Fruit fly (Drosophila melanogaster) whole organism, embryonic: ENCODE measurements around the gene CG5056.

Source experiments
- Atf6 ChIP-seq: fragments of 200-800 bp; sonication (Bioruptor generic); IDR thresholded peaks from 2 replicates; pipeline ENCODE4 v1.3.6; 2022; ENCODE audit warnings: missing biosample characterization, missing genetic modification characterization
- BEAF-32 ChIP-seq: fragments of 200-800 bp; sonication (Bioruptor generic); optimal IDR thresholded peaks from 3 replicates; lab custom pipeline; 2017; ENCODE audit warnings: missing biosample characterization, missing genetic modification characterization, mild to moderate bottlenecking, moderate library complexity, missing genetic modification reagents
- CG10267 ChIP-seq: fragments of 200-800 bp; sonication (Bioruptor generic); optimal IDR thresholded peaks from 2 replicates; lab custom pipeline; 2018; ENCODE audit warnings: missing biosample characterization, mild to moderate bottlenecking, missing genetic modification characterization, moderate library complexity
- CG10565 ChIP-seq: fragments of 200-800 bp; sonication (Bioruptor generic); optimal IDR thresholded peaks from 3 replicates; lab custom pipeline; 2016; ENCODE audit warnings: missing biosample characterization, mild to moderate bottlenecking, missing genetic modification characterization
- CG13424 ChIP-seq: fragments of 200-800 bp; sonication (Bioruptor generic); optimal IDR thresholded peaks from 2 replicates; lab custom pipeline; 2019; ENCODE audit warnings: missing biosample characterization, mild to moderate bottlenecking, missing genetic modification characterization, moderate library complexity
- CG13624 ChIP-seq: fragments of 200-800 bp; sonication (Bioruptor generic); optimal IDR thresholded peaks from 2 replicates; lab custom pipeline; 2016; ENCODE audit warnings: missing biosample characterization, missing genetic modification characterization
- CG14860 ChIP-seq: fragments of 200-800 bp; sonication (Bioruptor generic); IDR thresholded peaks from 3 replicates; pipeline ENCODE4 v1.3.6; 2022; ENCODE audit warnings: missing biosample characterization, missing genetic modification characterization; ENCODE audit not compliant: partially characterized antibody
- CG1603 ChIP-seq: fragments of 200-800 bp; sonication (Bioruptor generic); optimal IDR thresholded peaks from 2 replicates; lab custom pipeline; 2019; ENCODE audit warnings: missing biosample characterization, mild to moderate bottlenecking, missing genetic modification characterization, moderate library complexity
- CG16863 ChIP-seq: fragments of 200-800 bp; sonication (Bioruptor generic); optimal IDR thresholded peaks from 3 replicates; lab custom pipeline; 2016; ENCODE audit warnings: missing biosample characterization, missing genetic modification characterization
- CG2116 ChIP-seq: fragments of 200-800 bp; sonication (Bioruptor generic); optimal IDR thresholded peaks from 3 replicates; lab custom pipeline; 2018; ENCODE audit warnings: missing biosample characterization, mild to moderate bottlenecking, missing genetic modification characterization
- CG31441 ChIP-seq: fragments of 200-800 bp; sonication (Bioruptor generic); IDR thresholded peaks from 2 replicates; pipeline ENCODE4 v1.3.6; 2022; ENCODE audit warnings: missing biosample characterization, missing genetic modification characterization
- CG32772 ChIP-seq: fragments of 200-800 bp; sonication (Bioruptor generic); IDR thresholded peaks from 2 replicates; pipeline ENCODE4 v1.3.6; 2022; ENCODE audit warnings: missing biosample characterization, missing genetic modification characterization
- CG7963 ChIP-seq: fragments of 200-800 bp; sonication (Bioruptor generic); IDR thresholded peaks from 3 replicates; pipeline ENCODE4 v1.3.6; 2022; ENCODE audit warnings: missing biosample characterization, missing genetic modification characterization; ENCODE audit not compliant: partially characterized antibody
- CG8924 ChIP-seq: fragments of 200-800 bp; optimal IDR thresholded peaks from 3 replicates; lab custom pipeline; 2019; ENCODE audit warnings: missing biosample characterization, mild to moderate bottlenecking, missing genetic modification characterization, moderate library complexity
- CG9797 ChIP-seq: fragments of 200-800 bp; sonication (Bioruptor generic); optimal IDR thresholded peaks from 3 replicates; lab custom pipeline; 2018; ENCODE audit warnings: missing biosample characterization, mild to moderate bottlenecking, missing genetic modification characterization
- CrebB ChIP-seq: fragments of 200-800 bp; sonication (Bioruptor generic); optimal IDR thresholded peaks from 3 replicates; lab custom pipeline; 2018; ENCODE audit warnings: missing biosample characterization, mild to moderate bottlenecking, missing genetic modification characterization
- D ChIP-seq, 2 experiments: fragments of 200-800 bp in 1 of 2; fragments of >200 bp in 1 of 2; sonication (Bioruptor generic) in 1 of 2; optimal IDR thresholded peaks; 2 replicates in 1 of 2; 3 replicates in 1 of 2; lab custom pipeline; 2017; ENCODE audit warnings: mild to moderate bottlenecking in 1 of 2, missing biosample characterization in 1 of 2, missing genetic modification characterization in 1 of 2, missing genetic modification reagents in 1 of 2
- D19B ChIP-seq: fragments of 200-800 bp; sonication (Bioruptor generic); optimal IDR thresholded peaks from 2 replicates; lab custom pipeline; 2017; ENCODE audit warnings: missing biosample characterization, mild to moderate bottlenecking, missing genetic modification characterization
- Doc3 ChIP-seq: fragments of 200-800 bp; sonication (Bioruptor generic); IDR thresholded peaks from 3 replicates; pipeline ENCODE4 v1.3.6; 2022; ENCODE audit warnings: missing biosample characterization, missing genetic modification characterization; ENCODE audit not compliant: partially characterized antibody
- HLH4C ChIP-seq: fragments of 200-800 bp; sonication (Bioruptor generic); IDR thresholded peaks from 3 replicates; pipeline ENCODE4 v1.3.6; 2022; ENCODE audit warnings: missing biosample characterization, missing genetic modification characterization; ENCODE audit not compliant: partially characterized antibody
- HLH54F ChIP-seq: fragments of 200-800 bp; sonication (Bioruptor generic); optimal IDR thresholded peaks from 3 replicates; lab custom pipeline; 2016; ENCODE audit warnings: missing biosample characterization, missing genetic modification characterization
- Meics ChIP-seq: fragments of 200-800 bp; sonication (Bioruptor generic); optimal IDR thresholded peaks from 2 replicates; lab custom pipeline; 2017; ENCODE audit warnings: missing biosample characterization, mild to moderate bottlenecking, missing genetic modification characterization
- NK7.1 ChIP-seq: fragments of 200-800 bp; sonication (Bioruptor generic); optimal IDR thresholded peaks from 3 replicates; lab custom pipeline; 2016; ENCODE audit warnings: missing biosample characterization, missing genetic modification characterization
- Opbp ChIP-seq: fragments of 200-800 bp; sonication (Bioruptor generic); IDR thresholded peaks from 3 replicates; pipeline ENCODE4 v1.3.6; 2022; ENCODE audit warnings: missing biosample characterization, missing genetic modification characterization; ENCODE audit not compliant: partially characterized antibody
- Optix ChIP-seq: fragments of 200-800 bp; sonication (Bioruptor generic); IDR thresholded peaks from 3 replicates; pipeline ENCODE4 v1.3.6; 2022; ENCODE audit warnings: missing biosample characterization, missing genetic modification characterization
- Pdp1 ChIP-seq, 2 experiments: fragments of 200-800 bp; sonication (Bioruptor generic); optimal IDR thresholded peaks; 3 replicates each; lab custom pipeline; 2016; ENCODE audit warnings: missing biosample characterization in 2 of 2, missing genetic modification characterization in 2 of 2, mild to moderate bottlenecking in 1 of 2, moderate library complexity in 1 of 2
- Scr ChIP-seq: fragments of 200-800 bp; sonication (Bioruptor generic); IDR thresholded peaks from 2 replicates; pipeline ENCODE4 v1.3.6; 2022; ENCODE audit warnings: missing biosample characterization, missing genetic modification characterization; ENCODE audit not compliant: partially characterized antibody
- Sin3A ChIP-seq: fragments of >200 bp; optimal IDR thresholded peaks from 2 replicates; lab custom pipeline; 2018
- Ssrp ChIP-seq: fragments of 200-800 bp; sonication (Bioruptor generic); optimal IDR thresholded peaks from 2 replicates; lab custom pipeline; 2018; ENCODE audit warnings: missing biosample characterization, mild to moderate bottlenecking, missing genetic modification characterization, moderate library complexity
- ems ChIP-seq: fragments of 200-800 bp; sonication (Bioruptor generic); optimal IDR thresholded peaks from 3 replicates; lab custom pipeline; 2016; ENCODE audit warnings: missing biosample characterization, missing genetic modification characterization
- hbn ChIP-seq: fragments of 200-800 bp; sonication (Bioruptor generic); IDR thresholded peaks from 2 replicates; pipeline ENCODE4 v1.3.6; 2022; ENCODE audit warnings: missing biosample characterization, missing genetic modification characterization; ENCODE audit not compliant: partially characterized antibody
- lab ChIP-seq: fragments of 200-800 bp; sonication (Bioruptor generic); optimal IDR thresholded peaks from 3 replicates; lab custom pipeline; 2017; ENCODE audit warnings: missing biosample characterization, missing genetic modification characterization, mild to moderate bottlenecking, moderate library complexity, missing genetic modification reagents
- mld ChIP-seq: fragments of 200-800 bp; sonication (Bioruptor generic); IDR thresholded peaks from 3 replicates; pipeline ENCODE4 v1.3.6; 2022; ENCODE audit warnings: missing biosample characterization, missing genetic modification characterization; ENCODE audit not compliant: partially characterized antibody
- nerfin-2 ChIP-seq: fragments of 200-800 bp; sonication (Bioruptor generic); IDR thresholded peaks from 2 replicates; pipeline ENCODE4 v1.3.6; 2022; ENCODE audit warnings: missing biosample characterization, missing genetic modification characterization; ENCODE audit not compliant: partially characterized antibody
- pfk ChIP-seq: fragments of 200-800 bp; sonication (Bioruptor generic); optimal IDR thresholded peaks from 2 replicates; lab custom pipeline; 2018; ENCODE audit warnings: missing biosample characterization, mild to moderate bottlenecking, missing genetic modification characterization, moderate library complexity
- phol ChIP-seq: fragments of 200-800 bp; sonication (Bioruptor generic); optimal IDR thresholded peaks from 3 replicates; lab custom pipeline; 2018; ENCODE audit warnings: missing biosample characterization, mild to moderate bottlenecking, missing genetic modification characterization, moderate library complexity
- pzg ChIP-seq: fragments of 200-800 bp; sonication (Bioruptor generic); optimal IDR thresholded peaks from 3 replicates; lab custom pipeline; 2018; ENCODE audit warnings: missing biosample characterization, mild to moderate bottlenecking, missing genetic modification characterization, moderate library complexity
- run ChIP-seq: fragments of 200-800 bp; sonication (Bioruptor generic); optimal IDR thresholded peaks from 3 replicates; lab custom pipeline; 2018; ENCODE audit warnings: missing biosample characterization, mild to moderate bottlenecking, missing genetic modification characterization
- sens ChIP-seq: fragments of 200-800 bp; sonication (Bioruptor generic); peaks from one replicate; lab custom pipeline; 2016; ENCODE audit warnings: missing biosample characterization, missing genetic modification characterization
- sens-2 ChIP-seq: fragments of 200-800 bp; sonication (Bioruptor generic); IDR thresholded peaks from 2 replicates; pipeline ENCODE4 v1.3.6; 2022; ENCODE audit warnings: missing biosample characterization, missing genetic modification characterization
- slp2 ChIP-seq: fragments of 200-800 bp; sonication (Bioruptor generic); optimal IDR thresholded peaks from 2 replicates; lab custom pipeline; 2016; ENCODE audit warnings: missing biosample characterization, missing genetic modification characterization
- sna ChIP-seq: fragments of 200-800 bp; sonication (Bioruptor generic); IDR thresholded peaks from 2 replicates; pipeline ENCODE4 v1.3.6; 2022; ENCODE audit warnings: missing biosample characterization, missing genetic modification characterization; ENCODE audit not compliant: partially characterized antibody
- so ChIP-seq: fragments of 200-800 bp; sonication (Bioruptor generic); IDR thresholded peaks from 3 replicates; pipeline ENCODE4 v1.3.6; 2022; ENCODE audit warnings: missing biosample characterization, missing genetic modification characterization
- sr ChIP-seq: fragments of 200-800 bp; sonication (Bioruptor generic); IDR thresholded peaks from 3 replicates; pipeline ENCODE4 v1.3.6; 2022; ENCODE audit warnings: missing biosample characterization, missing genetic modification characterization
- stwl ChIP-seq: fragments of 200-800 bp; sonication (Bioruptor generic); optimal IDR thresholded peaks from 3 replicates; lab custom pipeline; 2018; ENCODE audit warnings: missing biosample characterization, mild to moderate bottlenecking, missing genetic modification characterization, moderate library complexity
- tgo ChIP-seq: fragments of 200-800 bp; sonication (Bioruptor generic); IDR thresholded peaks from 3 replicates; pipeline ENCODE4 v1.3.6; 2022; ENCODE audit warnings: missing biosample characterization, missing genetic modification characterization
- unc-4 ChIP-seq: fragments of 200-800 bp; sonication (Bioruptor generic); IDR thresholded peaks from 2 replicates; pipeline ENCODE4 v1.3.6; 2022; ENCODE audit warnings: missing biosample characterization, missing genetic modification characterization; ENCODE audit not compliant: partially characterized antibody

The CG5056 gene

DNA sequence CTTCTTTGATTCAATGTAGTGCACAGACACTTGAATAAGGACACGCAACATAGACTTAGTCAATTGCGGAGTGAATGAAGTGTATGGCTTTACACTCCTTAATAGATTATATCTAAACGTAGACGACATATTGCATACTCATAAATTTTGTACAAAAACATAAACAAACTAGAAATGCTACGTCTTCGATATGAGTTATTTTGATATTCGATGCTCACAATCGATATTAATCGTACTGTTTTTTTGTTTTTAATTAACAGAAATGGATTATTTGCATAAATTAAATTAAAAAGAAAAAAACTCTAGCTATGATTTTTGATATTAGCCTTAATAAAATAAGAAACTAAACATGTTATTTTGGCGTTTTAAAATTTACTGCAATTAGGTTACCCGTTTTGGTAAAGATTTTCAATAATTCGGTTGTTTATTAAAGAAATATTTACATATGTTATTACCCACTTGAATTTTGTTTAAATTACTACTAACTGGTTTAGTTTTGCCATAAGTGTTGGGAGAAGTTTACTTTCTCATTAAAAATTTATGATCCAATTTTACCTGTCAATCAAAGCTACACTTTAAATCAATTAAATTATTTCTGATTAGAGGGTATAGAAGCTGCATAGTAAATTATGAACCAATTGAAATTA, 38.6 kb downstream of the CG5056 start, which contains the start of the genes CG17768, LSm-4 and Ir31a (continued):
- TF ChIP-seq CG14860 (peak; percentile 68), CG8924 (tag; lab: Kevin White, UChicago) (peak; percentile 25), HLH4C (peak; percentile 70), CG13624 (GFP tag; lab: Kevin White, UChicago) (no peak), run (tag; lab: Kevin White, UChicago) (no peak), CG2116 (peak; percentile 26), slp2 (GFP tag; lab: Kevin White, UChicago) (no peak), lab (no peak), Atf6 (GFP tag; lab: Robert Waterston, UW) (no peak), CrebB (tag; lab: Kevin White, UChicago) (no peak), CG31441 (GFP tag; lab: Robert Waterston, UW) (no peak), sna (GFP tag; lab: Robert Waterston, UW) (peak; percentile 66; the same call in 1 of the 2 replicates), Opbp (GFP tag; lab: Robert Waterston, UW) (peak; percentile 60; the same call in 2 of the 3 replicates), hbn (GFP tag; lab: Robert Waterston, UW) (peak; percentile 84), CG7963 (peak; percentile 39; the same call in 1 of the 3 replicates), CG9797 (no peak), pzg (peak; percentile 20), Pdp1 (GFP tag; optimal IDR thresholded peaks at IDR 0.05; lab: Kevin White, UChicago) (no peak), sens-2 (no peak), so (no peak), Doc3 (GFP tag; lab: Robert Waterston, UW) (peak; percentile 88), Meics (GFP tag; lab: Kevin White, UChicago) (no peak), pfk (GFP tag; lab: Kevin White, UChicago) (no peak), CG10565 (GFP tag; lab: Kevin White, UChicago) (no peak), NK7.1 (GFP tag; lab: Kevin White, UChicago) (no peak), CG16863 (GFP tag; lab: Kevin White, UChicago) (no peak), tgo (GFP tag; lab: Robert Waterston, UW) (no peak), sr (GFP tag; lab: Robert Waterston, UW) (no peak), Optix (GFP tag; lab: Robert Waterston, UW) (no peak), sens (peak; percentile 22), Scr (peak; percentile 87), nerfin-2 (peak; percentile 49; the same call in 1 of the 2 replicates), D (optimal IDR thresholded peaks at IDR 0.05; lab: Kevin White, UChicago) (no peak), D (GFP tag; optimal IDR thresholded peaks at IDR 0.05; lab: Kevin White, UChicago) (no peak), D19B (GFP tag; lab: Kevin White, UChicago) (no peak), CG13424 (tag; lab: Kevin White, UChicago) (no peak), Sin3A (lab: Kevin White, UChicago) (no peak), CG1603 (tag; lab: Kevin White, UChicago) (no peak), Ssrp (tag; lab: Kevin White, UChicago) (no peak), ems (GFP tag; lab: Kevin White, UChicago) (no peak), BEAF-32 (peak; percentile 73), unc-4 (GFP tag; lab: Robert Waterston, UW) (peak; percentile 83), stwl (tag; lab: Kevin White, UChicago) (peak; percentile 18), HLH54F (GFP tag; lab: Kevin White, UChicago) (no peak), CG32772 (GFP tag; lab: Robert Waterston, UW) (no peak), phol (tag; lab: Kevin White, UChicago) (peak; percentile 11), mld (0 out of 3 replicates have a peak, but pooled peaks have one; percentile 59), CG10267 (tag; lab: Kevin White, UChicago) (peak; percentile 1)
